Fruit fly (Drosophila melanogaster) whole organism, wandering third instar larva: Measurements from ENCODE around the gene rdgA.

Experiments used
- CrebA ChIP-seq: fragments of 200-800 bp; sonication (Bioruptor generic); optimal IDR thresholded peaks from 2 replicates; lab custom pipeline; 2016; ENCODE audit warnings: missing biosample characterization, mild to moderate bottlenecking, missing genetic modification characterization, borderline replicate concordance
- OdsH ChIP-seq: fragments of 200-800 bp; sonication (Bioruptor generic); optimal IDR thresholded peaks from 2 replicates; lab custom pipeline; 2016; ENCODE audit warnings: missing biosample characterization, mild to moderate bottlenecking, missing genetic modification characterization
- Vsx2 ChIP-seq: fragments of 200-300, 225-300 bp; sonication (Bioruptor generic); optimal IDR thresholded peaks from 2 replicates; lab custom pipeline; 2018; ENCODE audit warnings: missing biosample characterization, missing genetic modification characterization; ENCODE audit not compliant: partially characterized antibody
- brk ChIP-seq: fragments of 200-800 bp; sonication (Bioruptor generic); optimal IDR thresholded peaks from 2 replicates; lab custom pipeline; 2016; ENCODE audit warnings: missing biosample characterization, mild to moderate bottlenecking, missing genetic modification characterization
- fru ChIP-seq: fragments of 200-800 bp; sonication (Bioruptor generic); optimal IDR thresholded peaks from 3 replicates; lab custom pipeline; 2016; ENCODE audit warnings: missing biosample characterization, mild to moderate bottlenecking, missing genetic modification characterization
- lola ChIP-seq: fragments of >200 bp; optimal IDR thresholded peaks from 2 replicates; lab custom pipeline; 2017; ENCODE audit warnings: missing biosample characterization, missing genetic modification characterization
- psq ChIP-seq: fragments of 200-800 bp; sonication (Bioruptor generic); optimal IDR thresholded peaks from 3 replicates; lab custom pipeline; 2017; ENCODE audit warnings: missing biosample characterization, mild to moderate bottlenecking, missing genetic modification characterization, moderate library complexity
- woc ChIP-seq: sonication (Bioruptor generic); optimal IDR thresholded peaks from 2 replicates; lab custom pipeline; 2016; ENCODE audit warnings: missing biosample characterization, mild to moderate bottlenecking, missing genetic modification characterization

dm6 chrX:8923587-8923986 is 16.7 kb downstream of the rdgA start, which contains the start of the genes CG12661 and CG43255:
- TF ChIP-seq psq (GFP tag; lab: Kevin White, UChicago) = no peak
- no peak for TF ChIP-seq brk (GFP tag; lab: Kevin White, UChicago)
- TF ChIP-seq Vsx2 (GFP tag; lab: Kevin White, UChicago) = no peak
- no peak for TF ChIP-seq CrebA (GFP tag; lab: Kevin White, UChicago)
- no peak for TF ChIP-seq woc (GFP tag; lab: Kevin White, UChicago)
- TF ChIP-seq fru (GFP tag; lab: Kevin White, UChicago) = no peak
- no peak for TF ChIP-seq lola
- no peak for TF ChIP-seq OdsH
